Fruit fly (Drosophila melanogaster): ENCODE results near the gene CG42488.

The CG42488 gene

dm6 chr3R:25462642-25463317, 20.1 kb upstream of the CG42488 start:
- TF ChIP-seq CG17801 (GFP tag; optimal IDR thresholded peaks at IDR 0.05; ENCODE audit: partially characterized antibody): no peak

- TF ChIP-seq CG17801 (GFP tag; optimal IDR thresholded peaks at IDR 0.05; ENCODE audit: partially characterized antibody): no peak
Observed at dm6 chr3R:25466166-25466565, 16.7 kb upstream of the CG42488 start.

dm6 chr3R:25471853-25472634, 10.9 kb upstream of the CG42488 start:
- no peak for TF ChIP-seq CG17801 (GFP tag; optimal IDR thresholded peaks at IDR 0.05; ENCODE audit: partially characterized antibody)

dm6 chr3R:25472635-25473552, 10.0 kb upstream of the CG42488 start, which contains the start of the genes Fur1 and Vps33B:
Fur1 (minus strand) TSS chr3R:25473058.
Vps33B (plus strand) TSS chr3R:25473490.
- peak; percentile 95 for TF ChIP-seq CG17801 (GFP tag; optimal IDR thresholded peaks at IDR 0.05; ENCODE audit: partially characterized antibody)

DNA sequence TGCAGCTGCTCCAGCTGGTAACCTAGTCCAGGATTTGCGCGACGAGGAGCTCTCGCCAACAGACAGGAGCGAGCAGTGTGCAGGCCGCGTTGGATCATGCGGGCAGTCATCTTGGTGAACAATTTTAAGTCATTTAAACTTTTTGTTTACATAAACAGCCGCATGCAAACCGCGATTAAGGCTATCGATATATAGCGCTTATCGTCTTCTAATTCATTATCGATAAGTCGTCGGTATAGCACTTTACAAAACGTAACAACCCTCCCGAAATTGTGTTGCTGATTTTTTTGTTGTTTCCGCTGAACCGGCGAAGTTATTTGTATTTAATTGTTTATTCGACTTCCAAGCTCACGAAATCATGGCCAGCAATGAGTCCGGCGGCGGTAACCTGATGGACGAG, 6.2 kb upstream of the CG42488 start, which contains the start of the genes CG4553 and MED28:
Gene CG4553, minus strand, starts transcription at position 172 of the 400 bp plus-strand sequence.
Gene MED28, plus strand, starts transcription at position 260 of the 400 bp plus-strand sequence.
- TF ChIP-seq CG17801 (GFP tag; optimal IDR thresholded peaks at IDR 0.05; ENCODE audit: partially characterized antibody): peak; percentile 24

DNA sequence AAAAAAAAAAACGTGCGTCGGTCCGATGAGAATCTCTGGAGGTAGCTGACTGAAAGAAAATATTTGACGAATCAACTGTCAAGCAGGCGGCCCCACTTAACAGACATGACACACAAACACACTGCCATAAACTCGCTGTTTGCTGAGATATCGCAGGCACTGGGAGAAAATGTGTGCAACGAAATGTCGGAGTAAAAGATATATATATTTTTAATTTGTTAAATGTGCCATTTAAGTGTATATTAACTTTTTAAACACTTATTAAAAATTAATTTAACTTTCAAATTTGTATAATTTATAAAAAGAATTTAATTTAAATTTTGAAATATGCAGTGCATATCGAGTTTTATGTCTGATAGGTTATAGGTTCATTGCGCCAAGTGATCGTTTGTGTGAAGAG, 6.2 kb downstream of the CG42488 start:
- TF ChIP-seq CG17801 (GFP tag; optimal IDR thresholded peaks at IDR 0.05; ENCODE audit: partially characterized antibody): peak; percentile 17

DNA sequence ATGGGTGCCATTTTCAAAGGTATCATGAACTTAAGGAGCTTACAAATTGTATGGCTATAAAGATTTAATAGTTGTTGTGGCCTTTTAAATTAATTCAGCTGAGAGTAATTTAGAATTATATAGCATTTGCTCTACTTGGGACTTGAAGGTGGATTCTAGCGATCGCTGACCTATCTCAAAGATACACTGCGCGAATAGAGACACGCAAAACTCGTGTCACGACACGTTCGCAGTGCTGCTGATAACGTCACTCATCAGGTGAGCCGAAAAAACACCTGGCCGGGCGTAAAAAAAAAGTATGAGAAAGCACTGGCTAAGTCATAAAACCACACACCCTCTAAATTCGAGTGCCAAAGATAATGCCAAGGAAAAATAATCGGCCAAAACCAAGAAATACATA, 6.8 kb downstream of the CG42488 start:
- TF ChIP-seq CG17801 (GFP tag; optimal IDR thresholded peaks at IDR 0.05; ENCODE audit: partially characterized antibody): no peak

dm6 chr3R:25490375-25490774, 7.5 kb downstream of the CG42488 start:
- no peak for TF ChIP-seq CG17801 (GFP tag; optimal IDR thresholded peaks at IDR 0.05; ENCODE audit: partially characterized antibody)

dm6 chr3R:25490778-25491664, 8.1 kb downstream of the CG42488 start, which contains the start of the genes Gnpat and CG5112:
Gnpat (minus strand) TSS chr3R:25490936.
CG5112 (plus strand) TSS chr3R:25491460.
- TF ChIP-seq CG17801 (GFP tag; optimal IDR thresholded peaks at IDR 0.05; ENCODE audit: partially characterized antibody): peak; percentile 54

dm6 chr3R:25493294-25494187, 10.6 kb downstream of the CG42488 start:
- no peak for TF ChIP-seq CG17801 (GFP tag; optimal IDR thresholded peaks at IDR 0.05; ENCODE audit: partially characterized antibody)

DNA sequence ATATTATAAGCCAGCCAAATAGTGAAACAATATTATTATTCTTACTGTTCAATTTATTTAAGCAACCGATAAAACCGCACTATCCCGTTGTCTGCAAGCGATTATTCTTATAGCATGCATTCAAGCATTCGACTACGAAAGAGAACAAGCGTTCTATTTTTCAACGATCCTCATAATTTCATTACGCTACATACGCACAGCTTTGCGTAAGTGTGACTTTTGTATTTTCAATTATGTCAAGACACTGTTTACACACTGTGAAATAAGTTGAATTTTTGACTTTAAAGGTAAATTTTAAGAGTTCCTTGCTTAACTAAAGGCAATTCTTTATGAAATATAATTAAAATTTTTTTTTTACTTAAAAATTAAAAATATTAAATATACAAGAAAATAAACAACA, 12.2 kb downstream of the CG42488 start, which contains the start of gene CG33494:
Gene CG33494, minus strand, starts transcription at position 90 of the 400 bp plus-strand sequence.
- TF ChIP-seq CG17801 (GFP tag; optimal IDR thresholded peaks at IDR 0.05; ENCODE audit: partially characterized antibody): no peak

dm6 chr3R:25495753-25496152, 12.9 kb downstream of the CG42488 start:
- TF ChIP-seq CG17801 (GFP tag; optimal IDR thresholded peaks at IDR 0.05; ENCODE audit: partially characterized antibody): no peak

dm6 chr3R:25504891-25505290, 22.0 kb downstream of the CG42488 start, which contains the start of gene CG5107:
CG5107 (plus strand) TSS chr3R:25505191.
- no peak for TF ChIP-seq CG17801 (GFP tag; optimal IDR thresholded peaks at IDR 0.05; ENCODE audit: partially characterized antibody)

All from ovary, adult (tissue).